Fruit fly (Drosophila melanogaster) whole organism, embryonic: ENCODE results near the gene Vha100-2.

ENCODE experiments used
- Aef1 ChIP-seq: fragments of 200-800 bp; sonication (Bioruptor generic); IDR thresholded peaks from 3 replicates; pipeline ENCODE4 v1.3.6; 2022; ENCODE audit warnings: missing biosample characterization, missing genetic modification characterization
- B-H1 ChIP-seq: fragments of 200-800 bp; sonication (Bioruptor generic); IDR thresholded peaks from 3 replicates; pipeline ENCODE4 v1.3.6; 2022; ENCODE audit warnings: missing biosample characterization, missing genetic modification characterization
- B-H2 ChIP-seq: fragments of 200-800 bp; sonication (Bioruptor generic); optimal IDR thresholded peaks from 2 replicates; lab custom pipeline; 2018; ENCODE audit warnings: missing biosample characterization, mild to moderate bottlenecking, missing genetic modification characterization
- BEAF-32 ChIP-seq: fragments of 200-800 bp; sonication (Bioruptor generic); optimal IDR thresholded peaks from 3 replicates; lab custom pipeline; 2017; ENCODE audit warnings: missing biosample characterization, missing genetic modification characterization, mild to moderate bottlenecking, moderate library complexity, missing genetic modification reagents
- CG10431 ChIP-seq: fragments of 200-800 bp; sonication (Bioruptor generic); optimal IDR thresholded peaks from 3 replicates; lab custom pipeline; 2018; ENCODE audit warnings: missing biosample characterization, mild to moderate bottlenecking, missing genetic modification characterization
- CG10654 ChIP-seq: fragments of 200-800 bp; sonication (Bioruptor generic); optimal IDR thresholded peaks from 2 replicates; lab custom pipeline; 2016; ENCODE audit warnings: missing biosample characterization, missing genetic modification characterization
- CG12155 ChIP-seq: fragments of 200-800 bp; sonication (Bioruptor generic); optimal IDR thresholded peaks from 3 replicates; lab custom pipeline; 2016; ENCODE audit warnings: missing biosample characterization, missing genetic modification characterization
- CG13123 ChIP-seq: fragments of 200-800 bp; sonication (Bioruptor generic); optimal IDR thresholded peaks from 2 replicates; lab custom pipeline; 2016; ENCODE audit warnings: missing biosample characterization, missing genetic modification characterization
- CG13296 ChIP-seq: fragments of 200-800 bp; sonication (Bioruptor generic); optimal IDR thresholded peaks from 3 replicates; lab custom pipeline; 2018; ENCODE audit warnings: missing biosample characterization, mild to moderate bottlenecking, missing genetic modification characterization
- CG15011 ChIP-seq: fragments of 200-800 bp; sonication (Bioruptor generic); optimal IDR thresholded peaks from 3 replicates; lab custom pipeline; 2018; ENCODE audit warnings: missing biosample characterization, mild to moderate bottlenecking, missing genetic modification characterization
- CG17328 ChIP-seq: fragments of 200-800 bp; sonication (Bioruptor generic); IDR thresholded peaks from 2 replicates; pipeline ENCODE4 v1.3.6; 2022; ENCODE audit warnings: missing biosample characterization, missing genetic modification characterization
- CG17359 ChIP-seq: fragments of 200-800 bp; sonication (Bioruptor generic); optimal IDR thresholded peaks from 3 replicates; lab custom pipeline; 2018; ENCODE audit warnings: missing biosample characterization, mild to moderate bottlenecking, missing genetic modification characterization, moderate library complexity
- CG17612 ChIP-seq: fragments of 200-800 bp; sonication (Bioruptor generic); IDR thresholded peaks from 2 replicates; pipeline ENCODE4 v1.3.6; 2022; ENCODE audit warnings: missing biosample characterization, missing genetic modification characterization
- CG2678 ChIP-seq: fragments of 200-800 bp; sonication (Bioruptor generic); optimal IDR thresholded peaks from 3 replicates; lab custom pipeline; 2019; ENCODE audit warnings: missing biosample characterization, mild to moderate bottlenecking, missing genetic modification characterization, moderate library complexity
- CG2889 ChIP-seq: fragments of 200-800 bp; sonication (Bioruptor generic); IDR thresholded peaks from 3 replicates; pipeline ENCODE4 v1.3.6; 2022; ENCODE audit warnings: missing biosample characterization, missing genetic modification characterization
- CG32532 ChIP-seq: fragments of 200-800 bp; sonication (Bioruptor generic); IDR thresholded peaks from 2 replicates; pipeline ENCODE4 v1.3.6; 2022; ENCODE audit warnings: missing biosample characterization, missing genetic modification characterization
- CG33213 ChIP-seq: fragments of 200-800 bp; sonication (Bioruptor generic); optimal IDR thresholded peaks from 3 replicates; lab custom pipeline; 2016; ENCODE audit warnings: missing biosample characterization, missing genetic modification characterization
- CG3838 ChIP-seq: fragments of 200-800 bp; sonication (Bioruptor generic); optimal IDR thresholded peaks from 3 replicates; lab custom pipeline; 2016; ENCODE audit warnings: missing biosample characterization, missing genetic modification characterization
- CG4328 ChIP-seq: fragments of 200-800 bp; sonication (Bioruptor generic); optimal IDR thresholded peaks from 3 replicates; lab custom pipeline; 2017; ENCODE audit warnings: missing biosample characterization, missing genetic modification reagents, missing genetic modification characterization
- CG43689 ChIP-seq: fragments of 200-800 bp; sonication (Bioruptor generic); IDR thresholded peaks from 2 replicates; pipeline ENCODE4 v1.3.6; 2022; ENCODE audit warnings: missing biosample characterization, missing genetic modification characterization
- CG7987 ChIP-seq: fragments of 200-800 bp; sonication (Bioruptor generic); optimal IDR thresholded peaks from 2 replicates; lab custom pipeline; 2018; ENCODE audit warnings: missing biosample characterization, mild to moderate bottlenecking, missing genetic modification characterization, moderate library complexity
- CG9609 ChIP-seq: fragments of 200-800 bp; sonication (Bioruptor generic); optimal IDR thresholded peaks from 3 replicates; lab custom pipeline; 2016; ENCODE audit warnings: missing biosample characterization, missing genetic modification characterization
- CG9817 ChIP-seq: fragments of 200-800 bp; sonication (Bioruptor generic); optimal IDR thresholded peaks from 2 replicates; lab custom pipeline; 2018; ENCODE audit warnings: missing biosample characterization, mild to moderate bottlenecking, missing genetic modification characterization, moderate library complexity
- CrebB ChIP-seq: fragments of 200-800 bp; sonication (Bioruptor generic); optimal IDR thresholded peaks from 3 replicates; lab custom pipeline; 2018; ENCODE audit warnings: missing biosample characterization, mild to moderate bottlenecking, missing genetic modification characterization
- ERR ChIP-seq: fragments of 200-800 bp; sonication (Bioruptor generic); optimal IDR thresholded peaks from 2 replicates; lab custom pipeline; 2016; ENCODE audit warnings: missing biosample characterization, missing genetic modification characterization
- GATAe ChIP-seq: fragments of 200-800 bp; sonication (Bioruptor generic); conservative IDR thresholded peaks from 2 replicates; pipeline ENCODE4 v1.3.6; 2022; ENCODE audit warnings: missing biosample characterization, missing genetic modification characterization
- Hey ChIP-seq: fragments of 200-800 bp; sonication (Bioruptor generic); optimal IDR thresholded peaks from 3 replicates; lab custom pipeline; 2018; ENCODE audit warnings: missing biosample characterization, mild to moderate bottlenecking, missing genetic modification characterization
- MESR4 ChIP-seq: fragments of 200-800 bp; sonication (Bioruptor generic); optimal IDR thresholded peaks from 2 replicates; lab custom pipeline; 2018; ENCODE audit warnings: missing biosample characterization, mild to moderate bottlenecking, missing genetic modification characterization, moderate library complexity
- Optix ChIP-seq: fragments of 200-800 bp; sonication (Bioruptor generic); IDR thresholded peaks from 3 replicates; pipeline ENCODE4 v1.3.6; 2022; ENCODE audit warnings: missing biosample characterization, missing genetic modification characterization
- Pdp1 ChIP-seq, 2 experiments: fragments of 200-800 bp; sonication (Bioruptor generic); optimal IDR thresholded peaks; 3 replicates each; lab custom pipeline; 2016; ENCODE audit warnings: missing biosample characterization in 2 of 2, missing genetic modification characterization in 2 of 2, mild to moderate bottlenecking in 1 of 2, moderate library complexity in 1 of 2
- Stat92E ChIP-seq, 3 experiments: fragments of >200 bp in 2 of 3; fragments of 200-800 bp in 1 of 3; sonication (Bioruptor generic) in 1 of 3; optimal IDR thresholded peaks; 2 replicates each; lab custom pipeline; 2017 to 2019; ENCODE audit warnings: missing biosample characterization in 3 of 3, missing genetic modification characterization in 3 of 3, mild to moderate bottlenecking in 1 of 3, moderate library complexity in 1 of 3
- Taf1 ChIP-seq: fragments of 200-800 bp; sonication (Bioruptor generic); IDR thresholded peaks from 2 replicates; pipeline ENCODE4 v1.3.6; 2022; ENCODE audit warnings: missing biosample characterization, missing genetic modification characterization
- Usf ChIP-seq: fragments of 200-800 bp; sonication (Bioruptor generic); optimal IDR thresholded peaks from 2 replicates; lab custom pipeline; 2017; ENCODE audit warnings: missing genotype, missing biosample characterization, missing genetic modification characterization
- amos ChIP-seq: fragments of 200-800 bp; sonication (Bioruptor generic); IDR thresholded peaks from 2 replicates; pipeline ENCODE4 v1.3.6; 2022; ENCODE audit warnings: missing biosample characterization, missing genetic modification characterization; ENCODE audit not compliant: partially characterized antibody
- bsh ChIP-seq, 2 experiments: fragments of 200-800 bp; sonication (Bioruptor generic); optimal IDR thresholded peaks; 2 replicates each; lab custom pipeline; 2017 to 2018; ENCODE audit warnings: mild to moderate bottlenecking in 2 of 2, missing biosample characterization in 2 of 2, missing genetic modification characterization in 2 of 2, moderate library complexity in 1 of 2
- cad ChIP-seq: fragments of >200 bp; optimal IDR thresholded peaks from 2 replicates; lab custom pipeline; 2017; ENCODE audit warnings: missing biosample characterization, missing genetic modification characterization
- chif ChIP-seq, 2 experiments: fragments of 200-800 bp; sonication (Bioruptor generic); optimal IDR thresholded peaks; 3 replicates each; lab custom pipeline; 2016; ENCODE audit warnings: missing biosample characterization in 2 of 2, missing genetic modification characterization in 2 of 2
- eve ChIP-seq, 2 experiments: fragments of >200 bp; optimal IDR thresholded peaks; 2 replicates each; lab custom pipeline; 2017; ENCODE audit warnings: missing biosample characterization in 2 of 2, missing genetic modification characterization in 2 of 2
- ham ChIP-seq: fragments of 200-800 bp; sonication (Bioruptor generic); IDR thresholded peaks from 2 replicates; pipeline ENCODE4 v1.3.6; 2022; ENCODE audit warnings: missing biosample characterization, missing genetic modification characterization
- hth ChIP-seq: fragments of >200 bp; optimal IDR thresholded peaks from 2 replicates; lab custom pipeline; 2017; ENCODE audit warnings: inconsistent platforms
- lilli ChIP-seq: fragments of 200-800 bp; sonication (Bioruptor generic); optimal IDR thresholded peaks from 3 replicates; lab custom pipeline; 2016; ENCODE audit warnings: missing biosample characterization, missing genetic modification characterization
- maf-S ChIP-seq: fragments of 200-800 bp; sonication (Bioruptor generic); optimal IDR thresholded peaks from 2 replicates; lab custom pipeline; 2016; ENCODE audit warnings: missing biosample characterization, missing genetic modification characterization
- mirr ChIP-seq: fragments of 200-800 bp; sonication (Bioruptor generic); optimal IDR thresholded peaks from 3 replicates; lab custom pipeline; 2018; ENCODE audit warnings: missing biosample characterization, mild to moderate bottlenecking, missing genetic modification characterization
- nerfin-1 ChIP-seq: fragments of 200-800 bp; sonication (Bioruptor generic); optimal IDR thresholded peaks from 3 replicates; lab custom pipeline; 2019; ENCODE audit warnings: missing biosample characterization, mild to moderate bottlenecking, missing genetic modification characterization, moderate library complexity
- phol ChIP-seq: fragments of 200-800 bp; sonication (Bioruptor generic); optimal IDR thresholded peaks from 3 replicates; lab custom pipeline; 2018; ENCODE audit warnings: missing biosample characterization, mild to moderate bottlenecking, missing genetic modification characterization, moderate library complexity
- slp2 ChIP-seq: fragments of 200-800 bp; sonication (Bioruptor generic); optimal IDR thresholded peaks from 2 replicates; lab custom pipeline; 2016; ENCODE audit warnings: missing biosample characterization, missing genetic modification characterization
- toy ChIP-seq: fragments of 200-800 bp; sonication (Bioruptor generic); IDR thresholded peaks from 2 replicates; pipeline ENCODE4 v1.3.6; 2022; ENCODE audit warnings: missing biosample characterization, missing genetic modification characterization
- unpg ChIP-seq: fragments of 200-800 bp; sonication (Bioruptor generic); optimal IDR thresholded peaks from 3 replicates; lab custom pipeline; 2018; ENCODE audit warnings: missing biosample characterization, mild to moderate bottlenecking, missing genetic modification characterization, moderate library complexity
- usp ChIP-seq: fragments of >200 bp; optimal IDR thresholded peaks from 2 replicates; lab custom pipeline; 2017; ENCODE audit warnings: missing biosample characterization, missing genetic modification characterization

The Vha100-2 gene

dm6 chr3R:18402549-18403429 is 3.8 kb upstream of the Vha100-2 start, which contains the start of the genes Wdr37 and koko (continued):
- TF ChIP-seq Stat92E (GFP tag; optimal IDR thresholded peaks at IDR 0.05; lab: Kevin White, UChicago): peak in 1 of 3 experiments; percentile 92
- TF ChIP-seq usp (GFP tag; lab: Kevin White, UChicago): no peak
- peak; percentile 37 to 98 for TF ChIP-seq bsh (GFP tag; optimal IDR thresholded peaks at IDR 0.05; lab: Kevin White, UChicago)
- peak; percentile 94 for TF ChIP-seq B-H2 (GFP tag; lab: Kevin White, UChicago)
- peak; percentile 92 for TF ChIP-seq phol
- TF ChIP-seq maf-S (GFP tag; lab: Kevin White, UChicago): peak; percentile 56
- TF ChIP-seq Usf (GFP tag; lab: Kevin White, UChicago): peak; percentile 92
- TF ChIP-seq ERR (GFP tag; lab: Kevin White, UChicago): peak; percentile 28
- TF ChIP-seq B-H1: peak; percentile 95
- TF ChIP-seq Pdp1 (GFP tag; optimal IDR thresholded peaks at IDR 0.05; lab: Kevin White, UChicago): peak; percentile 64 to 76
- no peak for TF ChIP-seq cad
- TF ChIP-seq CG32532 (GFP tag; lab: Robert Waterston, UW): peak; percentile 99
- peak; percentile 94 for TF ChIP-seq GATAe (GFP tag; lab: Robert Waterston, UW)
- TF ChIP-seq CG17328 (GFP tag; lab: Robert Waterston, UW): peak; percentile 97
- peak; percentile 93 for TF ChIP-seq ham (GFP tag; lab: Robert Waterston, UW)
- TF ChIP-seq CG17612 (GFP tag; lab: Robert Waterston, UW): peak; percentile 94
- peak; percentile 70 for TF ChIP-seq BEAF-32 (GFP tag; lab: Kevin White, UChicago)
- TF ChIP-seq Optix (GFP tag; lab: Robert Waterston, UW): peak; percentile 87
- TF ChIP-seq CG17359 (tag; lab: Kevin White, UChicago): peak; percentile 97
- peak; percentile 92 for TF ChIP-seq CG15011
- peak; percentile 96 for TF ChIP-seq CG9817
- TF ChIP-seq mirr (GFP tag; lab: Kevin White, UChicago): peak; percentile 36
- peak; percentile 62 for TF ChIP-seq amos
- peak; percentile 84 for TF ChIP-seq CG3838 (GFP tag; lab: Kevin White, UChicago)
- peak; percentile 90 for TF ChIP-seq CG13296 (GFP tag; lab: Kevin White, UChicago)
- peak; percentile 94 for TF ChIP-seq CG43689 (GFP tag; lab: Robert Waterston, UW)
- TF ChIP-seq Aef1 (GFP tag; lab: Robert Waterston, UW): peak; percentile 97
- peak; percentile 35 to 85 for TF ChIP-seq chif (GFP tag; optimal IDR thresholded peaks at IDR 0.05; lab: Kevin White, UChicago)
- peak; percentile 90 for TF ChIP-seq CrebB (tag; lab: Kevin White, UChicago)
- TF ChIP-seq CG4328 (GFP tag; lab: Kevin White, UChicago): peak; percentile 90
- TF ChIP-seq Taf1 (GFP tag; lab: Robert Waterston, UW): peak; percentile 93
- TF ChIP-seq MESR4 (GFP tag; lab: Kevin White, UChicago): peak; percentile 61
- peak; percentile 61 for TF ChIP-seq CG7987 (GFP tag; lab: Kevin White, UChicago)
- TF ChIP-seq CG12155 (GFP tag; lab: Kevin White, UChicago): peak; percentile 95
- peak; percentile 91 for TF ChIP-seq lilli (GFP tag; lab: Kevin White, UChicago)
- peak; percentile 45 for TF ChIP-seq slp2
- TF ChIP-seq CG2678 (tag; lab: Kevin White, UChicago): peak; percentile 98
- TF ChIP-seq Hey: peak; percentile 22
- peak; percentile 74 for TF ChIP-seq CG9609 (GFP tag; lab: Kevin White, UChicago)
- TF ChIP-seq unpg (GFP tag; lab: Kevin White, UChicago): peak; percentile 98
- peak; percentile 94 for TF ChIP-seq toy (GFP tag; lab: Robert Waterston, UW)
- peak; percentile 48 for TF ChIP-seq CG33213
- peak; percentile 70 for TF ChIP-seq CG10431 (GFP tag; lab: Kevin White, UChicago)
- peak; percentile 95 for TF ChIP-seq CG13123 (GFP tag; lab: Kevin White, UChicago)
- TF ChIP-seq CG10654 (GFP tag; lab: Kevin White, UChicago): peak; percentile 95
- TF ChIP-seq hth: no peak
- peak; percentile 95 for TF ChIP-seq nerfin-1 (tag; lab: Kevin White, UChicago)
- TF ChIP-seq CG2889 (GFP tag; lab: Robert Waterston, UW): peak; percentile 95
- TF ChIP-seq eve (GFP tag; optimal IDR thresholded peaks at IDR 0.05; lab: Kevin White, UChicago): no peak
